Worm (Caenorhabditis elegans): ENCODE measurements around the gene ech-4.

DNA sequence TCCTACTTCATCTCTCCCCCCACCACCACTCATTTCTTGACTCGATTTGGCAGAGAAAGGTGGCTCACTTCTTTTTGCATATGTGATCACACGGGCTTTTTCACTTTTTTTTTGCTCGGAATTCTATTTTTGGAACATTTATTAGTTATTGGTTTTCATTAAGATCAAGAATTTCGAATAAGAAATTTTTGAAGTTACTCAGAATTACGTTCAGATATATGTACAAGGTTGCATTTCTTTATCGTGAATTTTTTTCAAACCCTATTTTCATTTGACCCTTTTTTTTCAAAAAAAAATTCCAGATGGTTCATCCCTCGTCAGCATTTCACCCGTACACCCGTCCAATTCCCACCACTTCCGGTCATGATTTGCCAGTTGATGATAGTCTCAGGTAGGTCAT, 15.4 kb upstream of the ech-4 start, which contains the start of gene ceh-62:
- no peak for TF ChIP-seq tbx-2 (tag; optimal IDR thresholded peaks at IDR 0.05)
- no peak for TF ChIP-seq elt-4 (tag; optimal IDR thresholded peaks at IDR 0.05)
- TF ChIP-seq sox-4 (tag; optimal IDR thresholded peaks at IDR 0.05) = no peak
- no peak for TF ChIP-seq hlh-30 (tag; optimal IDR thresholded peaks at IDR 0.05; ENCODE audit: insufficient read depth)
- TF ChIP-seq dmd-4 (tag; optimal IDR thresholded peaks at IDR 0.05; ENCODE audit: borderline replicate concordance) = no peak
- TF ChIP-seq hlh-6 (tag; optimal IDR thresholded peaks at IDR 0.05) = no peak
- TF ChIP-seq nfya-1 (tag; optimal IDR thresholded peaks at IDR 0.05) = no peak
- TF ChIP-seq ceh-19 (GFP tag; optimal IDR thresholded peaks at IDR 0.05) = no peak
- TF ChIP-seq pqm-1 (tag; optimal IDR thresholded peaks at IDR 0.05) = no peak
- no peak for TF ChIP-seq ceh-2 (tag; optimal IDR thresholded peaks at IDR 0.05)

All from whole organism, late embryonic.